Worm (Caenorhabditis elegans): ENCODE measurements around the gene C02B10.3.

ce11 chrIV:5100145-5100544, 2.9 kb downstream of the C02B10.3 start:
- TF ChIP-seq jun-1 (tag; optimal IDR thresholded peaks at IDR 0.05), result no peak
- no peak for TF ChIP-seq mdt-29 (GFP tag; IDR thresholded peaks at IDR 0.05)
- no peak for TF ChIP-seq attf-4 (tag; optimal IDR thresholded peaks at IDR 0.05)
- TF ChIP-seq lsy-2 (tag; optimal IDR thresholded peaks at IDR 0.05), result peak in 1 of 2 experiments; percentile 38
- no peak for TF ChIP-seq nhr-102 (tag; optimal IDR thresholded peaks at IDR 0.05)
- no peak for TF ChIP-seq madf-9 (GFP tag; conservative IDR thresholded peaks at IDR 0.05)
- no peak for TF ChIP-seq fos-1 (tag; optimal IDR thresholded peaks at IDR 0.05)
- TF ChIP-seq nhr-11 (tag; optimal IDR thresholded peaks at IDR 0.05), result no peak
- no peak for TF ChIP-seq T26A8.4 (GFP tag; IDR thresholded peaks at IDR 0.05)
- no peak for TF ChIP-seq unc-130 (GFP tag; optimal IDR thresholded peaks at IDR 0.05)
- no peak for TF ChIP-seq snpc-4 (tag; optimal IDR thresholded peaks at IDR 0.05)
- no peak for TF ChIP-seq ZK546.5 (tag; optimal IDR thresholded peaks at IDR 0.05)
- no peak for TF ChIP-seq nhr-237 (tag; optimal IDR thresholded peaks at IDR 0.05)
- TF ChIP-seq sdz-12 (GFP tag; optimal IDR thresholded peaks at IDR 0.05), result no peak

Measured in whole organism, L4 larva.